Fruit fly (Drosophila melanogaster) whole organism, embryonic: ENCODE measurements around the gene PolE2.

Source experiments
- Aef1 ChIP-seq: fragments of 200-800 bp; sonication (Bioruptor generic); IDR thresholded peaks from 3 replicates; pipeline ENCODE4 v1.3.6; 2022; ENCODE audit warnings: missing biosample characterization, missing genetic modification characterization
- Atf-2 ChIP-seq: fragments of 200-800 bp; sonication (Bioruptor generic); optimal IDR thresholded peaks from 2 replicates; lab custom pipeline; 2016; ENCODE audit warnings: missing biosample characterization, missing genetic modification characterization
- Atf3 ChIP-seq: fragments of 200-800 bp; sonication (Bioruptor generic); optimal IDR thresholded peaks from 3 replicates; lab custom pipeline; 2016; ENCODE audit warnings: missing biosample characterization, missing genetic modification characterization
- B-H1 ChIP-seq: fragments of 200-800 bp; sonication (Bioruptor generic); IDR thresholded peaks from 3 replicates; pipeline ENCODE4 v1.3.6; 2022; ENCODE audit warnings: missing biosample characterization, missing genetic modification characterization
- Bdp1 ChIP-seq: fragments of 200-800 bp; sonication (Bioruptor generic); optimal IDR thresholded peaks from 3 replicates; lab custom pipeline; 2016; ENCODE audit warnings: missing biosample characterization, missing genetic modification characterization
- BtbVII ChIP-seq: fragments of 200-800 bp; sonication (Bioruptor generic); optimal IDR thresholded peaks from 3 replicates; lab custom pipeline; 2017; ENCODE audit warnings: missing biosample characterization, mild to moderate bottlenecking, missing genetic modification characterization
- CG10959 ChIP-seq: fragments of 200-800 bp; sonication (Bioruptor generic); IDR thresholded peaks from 2 replicates; pipeline ENCODE4 v1.3.6; 2022; ENCODE audit warnings: missing biosample characterization, missing genetic modification characterization
- CG1233 ChIP-seq: fragments of 200-800 bp; sonication (Bioruptor generic); optimal IDR thresholded peaks from 4 replicates; lab custom pipeline; 2018; ENCODE audit warnings: missing biosample characterization, mild to moderate bottlenecking, missing genetic modification characterization
- CG12744 ChIP-seq: fragments of 200-800 bp; sonication (Bioruptor generic); optimal IDR thresholded peaks from 2 replicates; lab custom pipeline; 2016; ENCODE audit warnings: missing biosample characterization, missing genetic modification characterization
- CG12942 ChIP-seq: fragments of 200-800 bp; sonication (Bioruptor generic); optimal IDR thresholded peaks from 3 replicates; lab custom pipeline; 2016; ENCODE audit warnings: missing biosample characterization, missing genetic modification characterization
- CG14667 ChIP-seq: fragments of 200-800 bp; sonication (Bioruptor generic); IDR thresholded peaks from 2 replicates; pipeline ENCODE4 v1.3.6; 2022; ENCODE audit warnings: missing biosample characterization, missing genetic modification characterization
- CG14860 ChIP-seq: fragments of 200-800 bp; sonication (Bioruptor generic); IDR thresholded peaks from 3 replicates; pipeline ENCODE4 v1.3.6; 2022; ENCODE audit warnings: missing biosample characterization, missing genetic modification characterization; ENCODE audit not compliant: partially characterized antibody
- CG1603 ChIP-seq: fragments of 200-800 bp; sonication (Bioruptor generic); optimal IDR thresholded peaks from 2 replicates; lab custom pipeline; 2019; ENCODE audit warnings: missing biosample characterization, mild to moderate bottlenecking, missing genetic modification characterization, moderate library complexity
- CG17361 ChIP-seq: fragments of 200-800 bp; sonication (Bioruptor generic); IDR thresholded peaks from 3 replicates; pipeline ENCODE4 v1.3.6; 2022; ENCODE audit warnings: missing biosample characterization, missing genetic modification characterization
- CG18764 ChIP-seq: fragments of 200-800 bp; sonication (Bioruptor generic); optimal IDR thresholded peaks from 3 replicates; lab custom pipeline; 2016; ENCODE audit warnings: missing biosample characterization, missing genetic modification characterization
- CG2116 ChIP-seq: fragments of 200-800 bp; sonication (Bioruptor generic); optimal IDR thresholded peaks from 3 replicates; lab custom pipeline; 2018; ENCODE audit warnings: missing biosample characterization, mild to moderate bottlenecking, missing genetic modification characterization
- CG2712 ChIP-seq: fragments of 200-800 bp; optimal IDR thresholded peaks from 3 replicates; lab custom pipeline; 2019; ENCODE audit warnings: missing biosample characterization, mild to moderate bottlenecking, missing genetic modification characterization, moderate library complexity
- CG31388 ChIP-seq: fragments of 200-800 bp; sonication (Bioruptor generic); optimal IDR thresholded peaks from 2 replicates; lab custom pipeline; 2016; ENCODE audit warnings: missing biosample characterization, missing genetic modification characterization
- CG34422 ChIP-seq: fragments of 200-800 bp; sonication (Bioruptor generic); IDR thresholded peaks from 3 replicates; pipeline ENCODE4 v1.3.6; 2022; ENCODE audit warnings: missing biosample characterization, missing genetic modification characterization
- CG6175 ChIP-seq: fragments of 200-800 bp; sonication (Bioruptor generic); IDR thresholded peaks from 3 replicates; pipeline ENCODE4 v1.3.6; 2022; ENCODE audit warnings: missing biosample characterization, missing genetic modification characterization
- CG6654 ChIP-seq: fragments of 200-800 bp; sonication (Bioruptor generic); optimal IDR thresholded peaks from 2 replicates; lab custom pipeline; 2017; ENCODE audit warnings: missing biosample characterization, mild to moderate bottlenecking, missing genetic modification characterization
- CG6854 ChIP-seq: fragments of 200-800 bp; sonication (Bioruptor generic); optimal IDR thresholded peaks from 3 replicates; lab custom pipeline; 2017; ENCODE audit warnings: missing biosample characterization, mild to moderate bottlenecking, missing genetic modification characterization
- CG8089 ChIP-seq: fragments of 200-800 bp; sonication (Bioruptor generic); optimal IDR thresholded peaks from 3 replicates; lab custom pipeline; 2016; ENCODE audit warnings: missing biosample characterization, missing genetic modification characterization
- Dfd ChIP-seq, 2 experiments: fragments of >200 bp; optimal IDR thresholded peaks; 2 replicates each; lab custom pipeline; 2017; ENCODE audit warnings: missing biosample characterization in 2 of 2, missing genetic modification characterization in 2 of 2
- Optix ChIP-seq: fragments of 200-800 bp; sonication (Bioruptor generic); IDR thresholded peaks from 3 replicates; pipeline ENCODE4 v1.3.6; 2022; ENCODE audit warnings: missing biosample characterization, missing genetic modification characterization
- PHDP ChIP-seq: fragments of 200-800 bp; sonication (Bioruptor generic); optimal IDR thresholded peaks from 3 replicates; lab custom pipeline; 2018; ENCODE audit warnings: missing biosample characterization, mild to moderate bottlenecking, missing genetic modification characterization, moderate library complexity
- Pdp1 ChIP-seq, 2 experiments: fragments of 200-800 bp; sonication (Bioruptor generic); optimal IDR thresholded peaks; 3 replicates each; lab custom pipeline; 2016; ENCODE audit warnings: missing biosample characterization in 2 of 2, missing genetic modification characterization in 2 of 2, mild to moderate bottlenecking in 1 of 2, moderate library complexity in 1 of 2
- Ptx1 ChIP-seq: fragments of 200-800 bp; sonication (Bioruptor generic); IDR thresholded peaks from 2 replicates; pipeline ENCODE4 v1.3.6; 2022; ENCODE audit warnings: missing biosample characterization, missing genetic modification characterization
- Rfx ChIP-seq: fragments of 200-800 bp; sonication (Bioruptor generic); IDR thresholded peaks from 2 replicates; pipeline ENCODE4 v1.3.6; 2022; ENCODE audit warnings: missing biosample characterization, missing genetic modification characterization
- Spps ChIP-seq: fragments of 200-800 bp; sonication (Bioruptor generic); optimal IDR thresholded peaks from 2 replicates; lab custom pipeline; 2018; ENCODE audit warnings: missing biosample characterization, mild to moderate bottlenecking, missing genetic modification characterization
- btn ChIP-seq: fragments of 200-800 bp; sonication (Bioruptor generic); optimal IDR thresholded peaks from 2 replicates; lab custom pipeline; 2016; ENCODE audit warnings: missing biosample characterization, missing genetic modification characterization
- cato ChIP-seq: fragments of 200-800 bp; sonication (Bioruptor generic); optimal IDR thresholded peaks from 2 replicates; lab custom pipeline; 2016; ENCODE audit warnings: missing biosample characterization, missing genetic modification characterization, borderline replicate concordance
- caup ChIP-seq: fragments of 200-800 bp; sonication (Bioruptor generic); optimal IDR thresholded peaks from 3 replicates; lab custom pipeline; 2017; ENCODE audit warnings: missing biosample characterization, mild to moderate bottlenecking, missing genetic modification characterization, moderate library complexity; ENCODE audit not compliant: severe bottlenecking
- chinmo ChIP-seq: fragments of 200-800 bp; sonication (Bioruptor generic); IDR thresholded peaks from 4 replicates; pipeline ENCODE4 v1.3.6; 2022; ENCODE audit warnings: missing biosample characterization, missing genetic modification characterization; ENCODE audit not compliant: partially characterized antibody
- crp ChIP-seq, 2 experiments: fragments of 200-800 bp; sonication (Bioruptor generic); optimal IDR thresholded peaks; 2 replicates in 1 of 2; 3 replicates in 1 of 2; lab custom pipeline; 2017; ENCODE audit warnings: missing biosample characterization in 2 of 2, missing genetic modification characterization in 2 of 2, mild to moderate bottlenecking in 1 of 2, moderate library complexity in 1 of 2
- dati ChIP-seq: fragments of 200-800 bp; sonication (Bioruptor generic); IDR thresholded peaks from 2 replicates; pipeline ENCODE4 v1.3.6; 2022; ENCODE audit warnings: missing biosample characterization, missing genetic modification characterization
- dmrt11E ChIP-seq: fragments of 200-800 bp; sonication (Bioruptor generic); optimal IDR thresholded peaks from 3 replicates; lab custom pipeline; 2018; ENCODE audit warnings: missing biosample characterization, mild to moderate bottlenecking, missing genetic modification characterization, moderate library complexity
- esg ChIP-seq: fragments of 200-800 bp; sonication (Bioruptor generic); conservative IDR thresholded peaks from 2 replicates; pipeline ENCODE4 v1.3.6; 2022; ENCODE audit warnings: missing biosample characterization, missing genetic modification characterization
- fru ChIP-seq: fragments of >200 bp; optimal IDR thresholded peaks from 2 replicates; lab custom pipeline; 2017
- ind ChIP-seq: fragments of 200-800 bp; sonication (Bioruptor generic); optimal IDR thresholded peaks from 3 replicates; lab custom pipeline; 2016; ENCODE audit warnings: missing biosample characterization, missing genetic modification characterization
- knrl ChIP-seq: fragments of 200-800 bp; sonication (Bioruptor generic); IDR thresholded peaks from 3 replicates; pipeline ENCODE4 v1.3.6; 2022; ENCODE audit warnings: missing biosample characterization, missing genetic modification characterization; ENCODE audit not compliant: partially characterized antibody
- lola ChIP-seq, 3 experiments: fragments of >200 bp in 2 of 3; fragments of 200-800 bp in 1 of 3; sonication (Bioruptor generic) in 1 of 3; optimal IDR thresholded peaks; 2 replicates each; lab custom pipeline; 2017 to 2019; ENCODE audit warnings: missing biosample characterization in 3 of 3, missing genetic modification characterization in 3 of 3, mild to moderate bottlenecking in 1 of 3, moderate library complexity in 1 of 3
- odd ChIP-seq: fragments of 200-800 bp; sonication (Bioruptor generic); optimal IDR thresholded peaks from 2 replicates; lab custom pipeline; 2017; ENCODE audit warnings: missing biosample characterization, mild to moderate bottlenecking, missing genetic modification characterization
- org-1 ChIP-seq: fragments of 200-800 bp; sonication (Bioruptor generic); optimal IDR thresholded peaks from 2 replicates; lab custom pipeline; 2017; ENCODE audit warnings: missing biosample characterization, missing genetic modification characterization
- p53 ChIP-seq: fragments of 200-800 bp; sonication (Bioruptor generic); optimal IDR thresholded peaks from 2 replicates; lab custom pipeline; 2016; ENCODE audit warnings: missing biosample characterization, missing genetic modification characterization
- pita ChIP-seq: fragments of 200-800 bp; sonication (Bioruptor generic); optimal IDR thresholded peaks from 2 replicates; lab custom pipeline; 2017; ENCODE audit warnings: missing biosample characterization, mild to moderate bottlenecking, missing genetic modification characterization
- run ChIP-seq: fragments of 200-800 bp; sonication (Bioruptor generic); optimal IDR thresholded peaks from 3 replicates; lab custom pipeline; 2018; ENCODE audit warnings: missing biosample characterization, mild to moderate bottlenecking, missing genetic modification characterization
- sim ChIP-seq: fragments of 200-800 bp; sonication (Bioruptor generic); IDR thresholded peaks from 2 replicates; pipeline ENCODE4 v1.3.6; 2022; ENCODE audit warnings: missing biosample characterization, missing genetic modification characterization
- so ChIP-seq: fragments of 200-800 bp; sonication (Bioruptor generic); IDR thresholded peaks from 3 replicates; pipeline ENCODE4 v1.3.6; 2022; ENCODE audit warnings: missing biosample characterization, missing genetic modification characterization
- tio ChIP-seq: fragments of 200-800 bp; sonication (Bioruptor generic); optimal IDR thresholded peaks from 2 replicates; lab custom pipeline; 2017; ENCODE audit warnings: missing biosample characterization, missing genetic modification characterization, inconsistent platforms
- unpg ChIP-seq: fragments of 200-800 bp; sonication (Bioruptor generic); optimal IDR thresholded peaks from 3 replicates; lab custom pipeline; 2018; ENCODE audit warnings: missing biosample characterization, mild to moderate bottlenecking, missing genetic modification characterization, moderate library complexity

The PolE2 gene

DNA sequence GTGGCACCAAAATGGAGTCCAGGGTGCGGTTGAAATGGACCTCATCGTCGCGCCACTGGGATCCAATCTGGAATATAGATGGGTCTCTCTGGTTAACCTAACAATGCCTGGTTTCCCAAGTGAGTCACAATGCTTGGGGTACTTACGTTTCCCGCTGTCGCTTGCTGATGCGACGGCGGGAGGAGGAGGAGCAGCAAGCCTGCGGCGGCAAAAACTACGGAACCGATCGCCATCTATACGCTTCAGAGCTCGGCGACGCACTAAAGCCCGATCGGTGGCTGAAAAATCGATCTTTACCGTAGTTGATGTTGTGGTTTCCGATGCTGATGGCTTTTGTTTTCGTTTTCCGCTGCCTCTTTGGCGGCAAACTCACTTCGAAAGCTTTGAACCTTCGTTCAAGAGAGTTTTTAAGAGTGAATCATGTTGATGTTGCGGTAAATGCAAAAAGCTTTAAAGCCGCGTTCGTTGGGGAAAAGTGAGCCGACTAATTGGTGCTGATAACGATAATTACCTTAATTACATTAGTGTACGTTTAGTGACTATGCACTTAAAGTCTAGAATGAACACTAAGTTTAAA is 5.0 kb upstream of the PolE2 start, which contains the start of gene QC (continued):
- TF ChIP-seq sim (GFP tag; lab: Robert Waterston, UW) (no peak), Optix (no peak), Atf-2 (no peak), cato (GFP tag; lab: Kevin White, UChicago) (no peak), lola (GFP tag; optimal IDR thresholded peaks at IDR 0.05; lab: Kevin White, UChicago) (no peak), CG10959 (no peak), p53 (no peak), ind (no peak), caup (no peak), chinmo (peak; percentile 83; the same call in 2 of the 4 replicates), Spps (no peak), esg (GFP tag; lab: Robert Waterston, UW) (no peak), CG6654 (GFP tag; lab: Kevin White, UChicago) (no peak), PHDP (tag; lab: Kevin White, UChicago) (no peak), Atf3 (GFP tag; lab: Kevin White, UChicago) (no peak), Pdp1 (GFP tag; optimal IDR thresholded peaks at IDR 0.05; lab: Kevin White, UChicago) (no peak), fru (lab: Kevin White, UChicago) (no peak), tio (GFP tag; lab: Kevin White, UChicago) (no peak), CG6175 (GFP tag; lab: Robert Waterston, UW) (no peak)

DNA sequence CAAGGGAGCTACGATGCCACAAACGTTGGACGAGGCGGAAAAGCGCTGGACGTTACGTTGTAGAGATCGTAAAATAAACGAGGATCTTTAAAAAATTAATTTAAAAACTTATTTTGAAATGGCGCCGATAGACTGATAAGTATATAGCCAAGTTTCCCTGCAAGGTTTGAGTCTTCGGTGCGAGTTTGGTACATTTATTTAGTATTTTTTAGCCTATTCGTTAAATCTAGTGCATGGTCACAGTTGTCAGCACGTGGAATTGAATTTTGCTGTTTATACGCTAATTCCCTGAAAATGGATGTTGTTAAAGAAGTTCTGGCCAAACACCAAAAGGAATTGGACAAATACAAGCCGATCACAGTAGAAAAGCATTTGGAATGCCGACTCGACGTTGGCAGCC is 2.1 kb upstream of the PolE2 start, which contains the start of gene CG32409:
Gene CG32409, plus strand, starts transcription at position 224 of the 400 bp plus-strand sequence.
- TF ChIP-seq esg (GFP tag; lab: Robert Waterston, UW), result no peak
- no peak for TF ChIP-seq unpg
- no peak for TF ChIP-seq CG1603
- TF ChIP-seq Aef1 (GFP tag; lab: Robert Waterston, UW), result no peak
- TF ChIP-seq crp (GFP tag; optimal IDR thresholded peaks at IDR 0.05; lab: Kevin White, UChicago), result no peak
- peak; percentile 68 for TF ChIP-seq CG2116 (GFP tag; lab: Kevin White, UChicago)
- no peak for TF ChIP-seq Ptx1 (GFP tag; lab: Robert Waterston, UW)
- TF ChIP-seq Rfx (GFP tag; lab: Robert Waterston, UW), result no peak
- no peak for TF ChIP-seq CG31388
- no peak for TF ChIP-seq CG6854
- TF ChIP-seq B-H1, result no peak
- no peak for TF ChIP-seq btn (GFP tag; lab: Kevin White, UChicago)
- TF ChIP-seq CG34422 (GFP tag; lab: Robert Waterston, UW), result no peak; the same call in 2 of the 3 replicates
- TF ChIP-seq dati, result no peak
- TF ChIP-seq CG12942 (GFP tag; lab: Kevin White, UChicago), result no peak
- TF ChIP-seq CG8089, result no peak
- no peak for TF ChIP-seq dmrt11E
- peak; percentile 68 for TF ChIP-seq pita (GFP tag; lab: Kevin White, UChicago)
- no peak for TF ChIP-seq CG17361 (GFP tag; lab: Robert Waterston, UW)
- no peak for TF ChIP-seq Dfd (GFP tag; optimal IDR thresholded peaks at IDR 0.05; lab: Kevin White, UChicago)
- no peak for TF ChIP-seq CG18764 (GFP tag; lab: Kevin White, UChicago)
- no peak for TF ChIP-seq CG12744
- TF ChIP-seq org-1 (GFP tag; lab: Kevin White, UChicago), result no peak
- peak; percentile 47 for TF ChIP-seq CG2712 (tag; lab: Kevin White, UChicago)
- TF ChIP-seq so, result no peak
- TF ChIP-seq knrl (GFP tag; lab: Robert Waterston, UW), result 0 out of 3 replicates have a peak, but pooled peaks have one; percentile 15
- no peak for TF ChIP-seq CG14667 (GFP tag; lab: Robert Waterston, UW)
- no peak for TF ChIP-seq BtbVII (GFP tag; lab: Kevin White, UChicago)
- TF ChIP-seq Bdp1, result no peak
- TF ChIP-seq CG14860 (GFP tag; lab: Robert Waterston, UW), result no peak
- TF ChIP-seq run (tag; lab: Kevin White, UChicago), result no peak
- no peak for TF ChIP-seq CG1233 (GFP tag; lab: Kevin White, UChicago)
- TF ChIP-seq odd (GFP tag; lab: Kevin White, UChicago), result no peak
